Worm (Caenorhabditis elegans) whole organism, L2 larva: ENCODE data around the gene set-16.

ENCODE experiments used
- ama-1 ChIP-seq: fragments of 150-350 bp; optimal IDR thresholded peaks from 2 replicates; lab custom pipeline; 2018; ENCODE audit warnings: inconsistent platforms
- snpc-4 ChIP-seq: fragments of 150-350 bp; optimal IDR thresholded peaks from 2 replicates; lab custom pipeline; 2014; ENCODE audit warnings: missing biosample characterization, missing genetic modification characterization

- TF ChIP-seq snpc-4 (tag; lab: Kevin White, UChicago) (no peak), ama-1 (lab: Kevin White, UChicago) (no peak)
Measured at ce11 chrIII:13624226-13624625, 19.5 kb upstream of the set-16 start, which contains the start of gene taf-9.
